Fruit fly (Drosophila melanogaster): ENCODE measurements around the gene CG7214.

CG7214 gene

DNA sequence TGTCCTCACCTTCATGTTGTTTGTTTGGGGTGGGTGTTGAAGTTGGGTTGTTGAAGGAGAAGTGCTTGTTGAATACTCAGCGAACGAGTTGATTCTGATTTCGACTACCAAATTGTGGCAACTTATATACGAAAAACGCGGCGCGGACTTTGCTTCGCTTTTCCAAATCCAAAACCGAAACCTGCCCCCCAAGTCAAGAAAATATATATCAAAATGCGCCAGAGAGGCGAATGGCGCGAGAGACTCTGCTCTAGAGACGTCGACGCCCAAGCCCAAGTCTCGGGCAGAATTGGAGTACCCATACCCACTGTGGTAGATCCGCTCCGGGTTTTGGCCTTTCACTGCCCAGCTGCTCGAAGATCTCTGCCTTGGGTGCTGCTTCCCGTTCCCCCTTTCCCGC is at the start of gene CG7214:
Gene CG7214 (minus strand): TSS at position 101 of the 400 bp plus-strand sequence.
- TF ChIP-seq CG1620 (GFP tag; optimal IDR thresholded peaks at IDR 0.05) (no peak), CG7045 (GFP tag; optimal IDR thresholded peaks at IDR 0.05) (no peak), CG14711 (tag; optimal IDR thresholded peaks at IDR 0.05) (no peak), bab1 (GFP tag; optimal IDR thresholded peaks at IDR 0.05) (no peak), CG11617 (GFP tag; optimal IDR thresholded peaks at IDR 0.05) (no peak), Clk (GFP tag; optimal IDR thresholded peaks at IDR 0.05) (no peak), cnc (optimal IDR thresholded peaks at IDR 0.05) (no peak), CG7101 (tag; optimal IDR thresholded peaks at IDR 0.05) (no peak), CG33017 (tag; optimal IDR thresholded peaks at IDR 0.05) (no peak), toe (GFP tag; optimal IDR thresholded peaks at IDR 0.05) (no peak), ovo (GFP tag; optimal IDR thresholded peaks at IDR 0.05) (no peak), pad (GFP tag; optimal IDR thresholded peaks at IDR 0.05) (no peak), Crg-1 (GFP tag; optimal IDR thresholded peaks at IDR 0.05) (no peak), Hr96 (GFP tag; optimal IDR thresholded peaks at IDR 0.05) (no peak), Mnt (GFP tag; optimal IDR thresholded peaks at IDR 0.05) (no peak), kay (GFP tag; ENCODE audit: borderline replicate concordance) (no peak), CG5204 (GFP tag; optimal IDR thresholded peaks at IDR 0.05) (no peak), cic (GFP tag; optimal IDR thresholded peaks at IDR 0.05) (no peak), tj (GFP tag; optimal IDR thresholded peaks at IDR 0.05) (no peak)

DNA sequence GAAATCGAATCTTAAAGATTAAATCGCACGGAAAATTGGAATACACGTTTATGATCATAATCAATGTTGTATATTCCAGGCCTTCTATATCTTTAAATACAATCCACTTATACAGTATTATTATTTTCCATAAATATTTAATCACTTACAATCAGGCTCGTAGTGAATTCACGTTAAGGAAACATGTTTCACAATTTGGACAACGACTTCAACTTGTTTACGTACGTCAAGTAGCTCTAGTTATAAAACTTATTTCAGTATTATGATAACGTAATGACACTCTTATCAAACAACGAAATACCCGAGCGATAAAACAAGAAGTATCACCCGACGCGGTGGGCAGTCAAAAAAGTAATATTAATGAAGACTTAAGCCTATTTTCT is 46.7 kb upstream of the CG7214 start:
- peak; percentile 91 for TF ChIP-seq kay (GFP tag; ENCODE audit: borderline replicate concordance)
- TF ChIP-seq cnc (optimal IDR thresholded peaks at IDR 0.05) = no peak
- TF ChIP-seq ovo (GFP tag; optimal IDR thresholded peaks at IDR 0.05) = no peak
- no peak for TF ChIP-seq CG5204 (GFP tag; optimal IDR thresholded peaks at IDR 0.05)

DNA sequence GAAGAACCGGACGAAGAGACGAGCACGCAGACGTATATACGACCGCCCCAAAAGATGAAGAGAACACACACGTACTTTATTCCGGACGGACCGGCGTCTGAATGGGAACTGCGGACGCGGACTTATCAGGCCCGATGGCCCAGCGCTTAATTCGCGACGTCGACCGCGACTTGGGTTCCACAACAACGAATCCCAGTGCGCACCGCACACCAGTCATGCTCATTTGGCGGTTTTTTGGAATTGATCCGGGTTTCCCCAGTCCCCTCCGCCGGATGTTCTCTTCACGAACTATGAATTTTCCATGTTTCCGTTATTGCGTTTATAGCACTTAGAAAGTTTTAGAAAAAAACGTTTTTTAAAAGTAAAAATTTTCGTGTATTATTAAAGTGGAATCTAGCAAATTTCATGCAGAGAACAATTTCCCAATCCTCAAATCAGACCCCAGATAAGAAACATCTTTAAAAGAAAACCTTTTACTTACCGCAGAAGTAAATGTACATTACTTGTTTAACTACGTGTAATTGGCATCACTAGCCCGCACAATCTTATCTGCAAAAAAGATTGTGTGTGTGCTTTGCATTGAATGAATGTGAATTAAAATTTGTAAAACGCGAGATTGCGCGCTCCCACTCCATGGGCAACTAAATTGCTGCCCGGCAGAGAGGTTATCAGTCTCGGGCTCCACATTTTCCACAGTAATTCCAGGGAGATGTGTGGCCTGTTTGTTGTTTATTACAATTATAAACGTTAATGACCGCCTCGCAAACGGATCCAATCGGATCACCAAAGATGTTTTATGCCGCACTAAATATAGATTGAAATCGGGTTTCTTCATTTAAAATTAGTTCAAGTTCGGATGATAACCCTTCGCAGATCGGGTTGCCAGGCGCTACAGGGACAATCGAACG is 46.1 kb upstream of the CG7214 start, which contains the start of gene CG7149:
Gene CG7149 (minus strand): TSS at position 110 of the 908 bp plus-strand sequence.
- no peak for TF ChIP-seq CG1620 (GFP tag; optimal IDR thresholded peaks at IDR 0.05)
- TF ChIP-seq CG14711 (tag; optimal IDR thresholded peaks at IDR 0.05) = no peak
- TF ChIP-seq toe (GFP tag; optimal IDR thresholded peaks at IDR 0.05) = peak; percentile 51
- peak; percentile 55 for TF ChIP-seq tj (GFP tag; optimal IDR thresholded peaks at IDR 0.05)
- TF ChIP-seq Clk (GFP tag; optimal IDR thresholded peaks at IDR 0.05) = no peak
- no peak for TF ChIP-seq Crg-1 (GFP tag; optimal IDR thresholded peaks at IDR 0.05)
- peak; percentile 10 for TF ChIP-seq pad (GFP tag; optimal IDR thresholded peaks at IDR 0.05)
- TF ChIP-seq CG33017 (tag; optimal IDR thresholded peaks at IDR 0.05) = peak; percentile 46
- peak; percentile 40 for TF ChIP-seq CG12768 (GFP tag; optimal IDR thresholded peaks at IDR 0.05)
- peak; percentile 12 for TF ChIP-seq CG7045 (GFP tag; optimal IDR thresholded peaks at IDR 0.05)
- TF ChIP-seq cnc (optimal IDR thresholded peaks at IDR 0.05) = no peak
- peak; percentile 99 for TF ChIP-seq cic (GFP tag; optimal IDR thresholded peaks at IDR 0.05)
- peak; percentile 14 for TF ChIP-seq CG7101 (tag; optimal IDR thresholded peaks at IDR 0.05)
- peak; percentile 20 for TF ChIP-seq CG11617 (GFP tag; optimal IDR thresholded peaks at IDR 0.05)
- peak; percentile 55 for TF ChIP-seq Hr96 (GFP tag; optimal IDR thresholded peaks at IDR 0.05)
- TF ChIP-seq kay (GFP tag; ENCODE audit: borderline replicate concordance) = peak; percentile 92
- peak; percentile 77 for TF ChIP-seq Mnt (GFP tag; optimal IDR thresholded peaks at IDR 0.05)
- TF ChIP-seq ovo (GFP tag; optimal IDR thresholded peaks at IDR 0.05) = peak; percentile 40
- TF ChIP-seq CG5204 (GFP tag; optimal IDR thresholded peaks at IDR 0.05) = no peak
- no peak for TF ChIP-seq bab1 (GFP tag; optimal IDR thresholded peaks at IDR 0.05)

DNA sequence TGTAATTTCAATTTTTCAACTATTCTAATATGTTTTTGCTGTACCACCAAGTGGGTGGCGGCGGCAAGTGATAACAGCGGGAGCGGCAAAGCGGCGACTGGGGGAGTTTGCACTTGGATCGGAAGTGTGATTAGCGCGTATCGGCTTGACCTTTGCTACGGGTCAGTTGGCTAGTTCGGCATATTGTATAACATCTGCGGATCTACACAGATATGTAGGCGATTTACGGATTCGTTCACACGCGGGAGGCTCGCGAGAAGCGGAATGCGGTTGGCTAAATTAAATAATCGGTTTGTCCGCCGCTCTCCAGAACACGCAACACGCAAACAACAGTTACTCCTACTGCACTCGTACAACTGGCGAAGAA is 45.4 kb upstream of the CG7214 start:
- TF ChIP-seq CG11617 (GFP tag; optimal IDR thresholded peaks at IDR 0.05) (no peak), cic (GFP tag; optimal IDR thresholded peaks at IDR 0.05) (no peak), kay (GFP tag; ENCODE audit: borderline replicate concordance) (no peak), ovo (GFP tag; optimal IDR thresholded peaks at IDR 0.05) (no peak)

DNA sequence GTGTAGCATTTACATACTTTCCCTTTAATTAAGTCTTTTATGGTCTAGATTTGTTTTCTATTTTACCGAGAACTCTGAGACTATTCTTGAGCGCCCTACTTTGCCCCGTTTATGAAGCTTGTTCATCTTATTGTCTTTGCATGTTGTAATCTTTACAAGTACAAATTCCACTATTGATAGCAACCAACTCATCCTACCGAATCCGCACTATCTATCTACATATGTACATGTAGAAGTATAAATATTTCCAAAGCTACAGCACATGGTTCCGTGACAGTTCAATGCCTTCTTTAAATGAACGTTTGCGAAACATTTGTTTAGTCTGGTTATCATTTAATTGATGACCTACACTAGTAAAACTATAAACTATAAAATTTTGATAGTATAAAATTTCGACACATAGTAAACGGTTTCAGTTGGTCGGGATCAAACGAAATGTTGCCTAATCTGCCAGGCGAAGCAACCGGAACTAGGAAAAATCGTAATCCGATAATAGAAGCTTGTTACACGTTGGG is 44.4 kb upstream of the CG7214 start:
- TF ChIP-seq kay (GFP tag; ENCODE audit: borderline replicate concordance) = peak; percentile 24
- no peak for TF ChIP-seq Clk (GFP tag; optimal IDR thresholded peaks at IDR 0.05)
- no peak for TF ChIP-seq tj (GFP tag; optimal IDR thresholded peaks at IDR 0.05)
- TF ChIP-seq CG14711 (tag; optimal IDR thresholded peaks at IDR 0.05) = no peak
- TF ChIP-seq Mnt (GFP tag; optimal IDR thresholded peaks at IDR 0.05) = peak; percentile 5

DNA sequence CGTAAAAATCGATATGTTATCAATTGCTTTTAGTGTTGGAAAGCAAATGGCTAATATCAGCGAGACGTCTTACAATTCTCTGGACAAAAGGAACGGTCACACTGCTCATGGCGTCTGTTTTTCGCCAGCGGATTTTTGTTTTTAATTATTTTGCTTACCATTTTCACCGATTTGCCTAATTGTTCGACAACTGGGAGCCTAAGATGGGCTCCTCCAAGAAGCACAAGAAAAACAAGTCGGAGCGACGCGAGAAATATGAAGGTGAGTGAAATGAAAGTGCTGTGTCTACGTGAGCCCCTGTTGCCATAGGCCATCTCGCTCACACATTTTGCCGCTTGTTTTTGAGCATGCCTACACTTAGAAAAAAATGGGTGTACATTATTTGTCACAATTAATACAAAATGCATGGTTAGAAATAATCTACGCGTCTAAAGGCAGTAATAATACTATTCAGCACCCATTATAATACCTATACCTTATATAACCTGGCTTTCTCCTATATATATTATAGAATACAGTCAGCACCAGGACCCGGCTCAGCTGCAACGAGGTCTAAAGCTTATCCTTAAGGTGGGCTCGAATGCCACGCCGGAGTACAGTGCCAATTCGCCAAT is 38.3 kb upstream of the CG7214 start, which contains the start of gene Brd7-9:
Gene Brd7-9 (plus strand): TSS at position 78 of the 614 bp plus-strand sequence.
- no peak for TF ChIP-seq cic (GFP tag; optimal IDR thresholded peaks at IDR 0.05)
- TF ChIP-seq CG12768 (GFP tag; optimal IDR thresholded peaks at IDR 0.05) = peak; percentile 24
- peak; percentile 22 for TF ChIP-seq bab1 (GFP tag; optimal IDR thresholded peaks at IDR 0.05)
- TF ChIP-seq CG7045 (GFP tag; optimal IDR thresholded peaks at IDR 0.05) = peak; percentile 40
- no peak for TF ChIP-seq kay (GFP tag; ENCODE audit: borderline replicate concordance)
- no peak for TF ChIP-seq cnc (optimal IDR thresholded peaks at IDR 0.05)
- no peak for TF ChIP-seq ovo (GFP tag; optimal IDR thresholded peaks at IDR 0.05)
- TF ChIP-seq Mnt (GFP tag; optimal IDR thresholded peaks at IDR 0.05) = no peak
- no peak for TF ChIP-seq CG33017 (tag; optimal IDR thresholded peaks at IDR 0.05)
- TF ChIP-seq CG7101 (tag; optimal IDR thresholded peaks at IDR 0.05) = peak; percentile 40
- TF ChIP-seq CG14711 (tag; optimal IDR thresholded peaks at IDR 0.05) = no peak
- peak; percentile 10 for TF ChIP-seq CG5204 (GFP tag; optimal IDR thresholded peaks at IDR 0.05)
- TF ChIP-seq Hr96 (GFP tag; optimal IDR thresholded peaks at IDR 0.05) = no peak
- TF ChIP-seq tj (GFP tag; optimal IDR thresholded peaks at IDR 0.05) = peak; percentile 14
- peak; percentile 34 for TF ChIP-seq pad (GFP tag; optimal IDR thresholded peaks at IDR 0.05)
- peak; percentile 55 for TF ChIP-seq CG11617 (GFP tag; optimal IDR thresholded peaks at IDR 0.05)
- no peak for TF ChIP-seq Clk (GFP tag; optimal IDR thresholded peaks at IDR 0.05)
- no peak for TF ChIP-seq CG1620 (GFP tag; optimal IDR thresholded peaks at IDR 0.05)
- TF ChIP-seq Crg-1 (GFP tag; optimal IDR thresholded peaks at IDR 0.05) = no peak
- no peak for TF ChIP-seq toe (GFP tag; optimal IDR thresholded peaks at IDR 0.05)

Measured in whole organism, adult.